Worm (Caenorhabditis elegans) whole organism, L4/young adult: ENCODE measurements around the gene B0238.9.

ENCODE experiments used
- W03F9.2 ChIP-seq: fragments of 150-350 bp; optimal IDR thresholded peaks from 2 replicates; lab custom pipeline; 2014; ENCODE audit warnings: missing biosample characterization, missing genetic modification characterization
- dao-5 ChIP-seq: sonication (generic microtip); optimal IDR thresholded peaks from 2 replicates; lab custom pipeline; 2016; ENCODE audit warnings: missing genotype, missing genetic modification characterization, moderate library complexity, missing compliant biosample characterization
- him-1 ChIP-seq: sonication (generic microtip); optimal IDR thresholded peaks from 2 replicates; lab custom pipeline; 2016; ENCODE audit warnings: missing genotype, missing genetic modification reagents, missing genetic modification characterization, missing compliant biosample characterization

ce11 chrV:5318349-5318748 lies 40.4 kb upstream of the B0238.9 start:
- TF ChIP-seq him-1 (tag; lab: Kevin White, UChicago), result no peak
- no peak for TF ChIP-seq W03F9.2
- TF ChIP-seq dao-5 (tag; lab: Kevin White, UChicago), result no peak
